Fruit fly (Drosophila melanogaster): ENCODE results near the gene Jasper.
A peak's percentile ranks its signal among the peaks of the same experiment; 100 is the strongest.

The Jasper gene

dm6 chr3R:30099341-30099871 lies 47.1 kb downstream of the Jasper start (continued):
- no peak for TF ChIP-seq CG13894 (tag; optimal IDR thresholded peaks at IDR 0.05)
- TF ChIP-seq bab2 (GFP tag; optimal IDR thresholded peaks at IDR 0.05): no peak
- no peak for TF ChIP-seq az2 (GFP tag; optimal IDR thresholded peaks at IDR 0.05)
- TF ChIP-seq CG16779 (GFP tag; IDR thresholded peaks at IDR 0.05): no peak
- TF ChIP-seq fu2 (GFP tag; optimal IDR thresholded peaks at IDR 0.05): no peak
- no peak for TF ChIP-seq zen (tag; optimal IDR thresholded peaks at IDR 0.05)
- no peak for TF ChIP-seq trh (GFP tag; optimal IDR thresholded peaks at IDR 0.05)
- no peak for TF ChIP-seq gsb (GFP tag; IDR thresholded peaks at IDR 0.05)
- no peak for TF ChIP-seq Ptx1 (GFP tag; IDR thresholded peaks at IDR 0.05)
- TF ChIP-seq amos (GFP tag; IDR thresholded peaks at IDR 0.05; ENCODE audit: partially characterized antibody): peak; percentile 44; the same call in 1 of the 2 replicates
- no peak for TF ChIP-seq NK7.1 (GFP tag; optimal IDR thresholded peaks at IDR 0.05)
- TF ChIP-seq dati (GFP tag; IDR thresholded peaks at IDR 0.05): no peak
- no peak for TF ChIP-seq CG10431 (GFP tag; optimal IDR thresholded peaks at IDR 0.05)
- TF ChIP-seq CG1832 (GFP tag; optimal IDR thresholded peaks at IDR 0.05): no peak
- TF ChIP-seq CG9817 (tag; optimal IDR thresholded peaks at IDR 0.05): no peak
- no peak for TF ChIP-seq CG10979 (tag; optimal IDR thresholded peaks at IDR 0.05)
- no peak for TF ChIP-seq Fer3 (tag; optimal IDR thresholded peaks at IDR 0.05)
- no peak for TF ChIP-seq CG1647 (GFP tag; optimal IDR thresholded peaks at IDR 0.05)
- TF ChIP-seq CG2129 (GFP tag; IDR thresholded peaks at IDR 0.05; ENCODE audit: partially characterized antibody): no peak
- TF ChIP-seq CG8765 (GFP tag; IDR thresholded peaks at IDR 0.05): no peak
- no peak for TF ChIP-seq CG43689 (GFP tag; IDR thresholded peaks at IDR 0.05)
- TF ChIP-seq CG3726 (GFP tag; IDR thresholded peaks at IDR 0.05): no peak
- no peak for TF ChIP-seq CG4707 (GFP tag; optimal IDR thresholded peaks at IDR 0.05)
- no peak for TF ChIP-seq phol (tag; optimal IDR thresholded peaks at IDR 0.05)
- TF ChIP-seq Hsf (GFP tag; optimal IDR thresholded peaks at IDR 0.05): no peak
- no peak for TF ChIP-seq her (GFP tag; optimal IDR thresholded peaks at IDR 0.05)
- TF ChIP-seq TFAM (GFP tag; optimal IDR thresholded peaks at IDR 0.05): no peak
- TF ChIP-seq Lim3 (GFP tag; IDR thresholded peaks at IDR 0.05): no peak
- TF ChIP-seq CG12104 (GFP tag; optimal IDR thresholded peaks at IDR 0.05): no peak
- TF ChIP-seq CG6683 (GFP tag; optimal IDR thresholded peaks at IDR 0.05): no peak
- no peak for TF ChIP-seq CG16815 (GFP tag; optimal IDR thresholded peaks at IDR 0.05)
- TF ChIP-seq CG15479 (GFP tag; optimal IDR thresholded peaks at IDR 0.05): no peak
- no peak for TF ChIP-seq CG2678 (tag; optimal IDR thresholded peaks at IDR 0.05)
- TF ChIP-seq CG2120 (GFP tag; optimal IDR thresholded peaks at IDR 0.05): no peak
- no peak for TF ChIP-seq danr (GFP tag; IDR thresholded peaks at IDR 0.05)
- no peak for TF ChIP-seq CG12769 (tag; optimal IDR thresholded peaks at IDR 0.05)
- no peak for TF ChIP-seq pum (GFP tag; optimal IDR thresholded peaks at IDR 0.05)
- no peak for TF ChIP-seq CG1602 (GFP tag; optimal IDR thresholded peaks at IDR 0.05)
- no peak for TF ChIP-seq H2.0 (GFP tag; IDR thresholded peaks at IDR 0.05)
- no peak for TF ChIP-seq slbo (GFP tag; IDR thresholded peaks at IDR 0.05)
- no peak for TF ChIP-seq Hr3 (GFP tag; optimal IDR thresholded peaks at IDR 0.05)
- TF ChIP-seq Six4 (GFP tag; optimal IDR thresholded peaks at IDR 0.05): no peak
- no peak for TF ChIP-seq zfh2 (GFP tag; optimal IDR thresholded peaks at IDR 0.05)
- no peak for TF ChIP-seq Gsc (GFP tag; IDR thresholded peaks at IDR 0.05)
- no peak for TF ChIP-seq ssp (GFP tag; IDR thresholded peaks at IDR 0.05)
- no peak for TF ChIP-seq CG7745 (tag; optimal IDR thresholded peaks at IDR 0.05)
- no peak for TF ChIP-seq ash1 (GFP tag; optimal IDR thresholded peaks at IDR 0.05)
- TF ChIP-seq seq (GFP tag; IDR thresholded peaks at IDR 0.05): no peak
- no peak for TF ChIP-seq Oaz (GFP tag; IDR thresholded peaks at IDR 0.05)
- TF ChIP-seq fd96Cb (tag; optimal IDR thresholded peaks at IDR 0.05): no peak
- no peak for TF ChIP-seq CkIIα-i1 (GFP tag; IDR thresholded peaks at IDR 0.05)
- no peak for TF ChIP-seq fd3F (GFP tag; optimal IDR thresholded peaks at IDR 0.05)
